Fruit fly (Drosophila melanogaster): ENCODE measurements around the gene CG6428.

DNA sequence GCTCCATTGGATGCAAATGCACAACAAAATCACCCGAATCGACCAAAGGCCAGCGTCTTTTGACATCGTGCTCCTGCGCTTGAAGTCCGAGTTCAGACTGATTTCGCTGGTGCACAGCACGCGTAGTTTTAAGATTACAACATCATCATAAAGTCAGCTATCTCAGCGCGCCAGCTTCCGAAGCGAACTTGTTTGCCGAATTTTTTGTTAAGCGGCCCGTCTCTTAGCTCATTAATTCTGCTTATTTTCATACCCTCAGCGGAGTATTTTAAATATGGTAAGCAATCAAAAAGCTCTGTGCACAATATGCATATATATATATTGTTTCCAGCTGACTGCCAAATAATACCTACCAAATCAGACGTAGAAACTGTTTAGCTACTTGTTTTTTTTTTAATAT lies 2.8 kb upstream of the CG6428 start, which contains the start of gene CG6414:
- no peak for TF ChIP-seq CG10348 (GFP tag; IDR thresholded peaks at IDR 0.05)
- no peak for TF ChIP-seq CG34367 (tag; optimal IDR thresholded peaks at IDR 0.05)
- no peak for TF ChIP-seq D1 (tag; optimal IDR thresholded peaks at IDR 0.05)
- TF ChIP-seq Ets98B (GFP tag; IDR thresholded peaks at IDR 0.05), result no peak
- TF ChIP-seq CG4496 (GFP tag; IDR thresholded peaks at IDR 0.05), result no peak
- no peak for TF ChIP-seq CG8159 (tag; optimal IDR thresholded peaks at IDR 0.05)
- no peak for TF ChIP-seq gl (tag; optimal IDR thresholded peaks at IDR 0.05)
- TF ChIP-seq Pif1A (GFP tag; optimal IDR thresholded peaks at IDR 0.05), result no peak
- TF ChIP-seq CG15710 (tag; optimal IDR thresholded peaks at IDR 0.05), result no peak
- no peak for TF ChIP-seq Pif1B (GFP tag; optimal IDR thresholded peaks at IDR 0.05)
- no peak for TF ChIP-seq rn (GFP tag; IDR thresholded peaks at IDR 0.05)
- TF ChIP-seq CG13204 (GFP tag; optimal IDR thresholded peaks at IDR 0.05), result no peak
- no peak for TF ChIP-seq CG9948 (tag; optimal IDR thresholded peaks at IDR 0.05)
- no peak for TF ChIP-seq CG17806 (tag; optimal IDR thresholded peaks at IDR 0.05)

Measured in whole organism, pupa.